Worm (Caenorhabditis elegans): ENCODE data around the gene C16C8.4.
"Not testable (repeated sequence)": the region's sequence is repeated elsewhere in the genome, so short reads cannot be mapped to it uniquely, and the experiment has no call there.

The C16C8.4 gene

DNA sequence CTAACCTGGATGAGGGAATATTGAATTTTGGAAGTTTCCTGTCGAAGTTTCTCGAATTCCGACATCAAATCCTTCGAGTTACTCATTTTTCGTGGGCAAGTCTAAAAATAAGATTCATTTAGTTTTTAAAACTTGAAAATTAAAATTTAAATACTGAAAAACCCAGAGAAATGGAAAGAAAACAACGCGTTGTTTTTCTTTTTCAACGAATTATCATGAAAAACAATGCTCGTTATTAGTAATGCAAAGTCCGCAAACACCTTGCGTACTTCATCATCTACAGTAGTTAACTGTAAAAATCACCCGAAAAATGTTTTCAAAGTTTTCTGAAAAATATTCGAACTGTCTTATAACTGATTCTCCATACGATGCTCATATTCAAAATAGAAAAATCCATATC is at the start of gene C16C8.4:
TSS of gene C16C8.4 (minus strand) at position 101 of the 400 bp plus-strand sequence.
- TF ChIP-seq tbx-2 (tag; optimal IDR thresholded peaks at IDR 0.05) (no peak), ceh-45 (GFP tag; IDR thresholded peaks at IDR 0.05) (no peak), fkh-6 (tag; optimal IDR thresholded peaks at IDR 0.05) (no peak), zip-5 (tag; optimal IDR thresholded peaks at IDR 0.05) (no peak), fax-1 (tag; optimal IDR thresholded peaks at IDR 0.05) (no peak), npax-4 (tag; optimal IDR thresholded peaks at IDR 0.05) (no peak), C38D4.7 (GFP tag; optimal IDR thresholded peaks at IDR 0.05) (no peak), ceh-19 (GFP tag; optimal IDR thresholded peaks at IDR 0.05) (no peak), hlh-30 (tag; optimal IDR thresholded peaks at IDR 0.05; ENCODE audit: insufficient read depth) (no peak), madf-2 (tag; optimal IDR thresholded peaks at IDR 0.05) (no peak), hlh-13 (GFP tag; optimal IDR thresholded peaks at IDR 0.05) (no peak), dve-1 (tag; optimal IDR thresholded peaks at IDR 0.05) (no peak), ceh-31 (tag; optimal IDR thresholded peaks at IDR 0.05) (no peak), unc-86 (tag; optimal IDR thresholded peaks at IDR 0.05) (no peak), lin-11 (tag; optimal IDR thresholded peaks at IDR 0.05) (no peak), ceh-48 (tag; optimal IDR thresholded peaks at IDR 0.05) (no peak), rnt-1 (tag; optimal IDR thresholded peaks at IDR 0.05) (no peak), dmd-4 (tag; optimal IDR thresholded peaks at IDR 0.05; ENCODE audit: borderline replicate concordance) (no peak)

DNA sequence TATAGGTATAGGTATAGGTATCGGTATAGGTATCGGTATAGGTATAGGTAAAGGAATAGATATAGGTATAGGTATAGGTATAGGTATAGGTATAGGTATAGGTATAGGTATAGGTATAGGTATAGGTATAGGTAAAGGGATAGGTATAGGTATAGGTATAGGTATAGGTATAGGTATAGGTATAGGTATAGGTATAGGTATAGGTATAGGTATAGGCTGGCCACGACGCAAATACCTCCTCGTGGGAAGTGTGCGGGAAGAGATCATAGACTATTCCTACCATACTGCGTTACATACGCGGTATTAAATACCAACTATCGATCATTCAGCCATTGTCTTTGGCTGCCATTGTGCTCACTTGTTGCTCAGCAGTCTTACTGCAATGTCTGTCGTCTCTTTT is 46.6 kb upstream of the C16C8.4 start, which contains the start of gene fbxb-112:
TSS of gene fbxb-112 (plus strand) at position 301 of the 400 bp plus-strand sequence.
- not testable (repeated sequence) for TF ChIP-seq elt-2, lin-11, sox-4 (tag; optimal IDR thresholded peaks at IDR 0.05)

DNA sequence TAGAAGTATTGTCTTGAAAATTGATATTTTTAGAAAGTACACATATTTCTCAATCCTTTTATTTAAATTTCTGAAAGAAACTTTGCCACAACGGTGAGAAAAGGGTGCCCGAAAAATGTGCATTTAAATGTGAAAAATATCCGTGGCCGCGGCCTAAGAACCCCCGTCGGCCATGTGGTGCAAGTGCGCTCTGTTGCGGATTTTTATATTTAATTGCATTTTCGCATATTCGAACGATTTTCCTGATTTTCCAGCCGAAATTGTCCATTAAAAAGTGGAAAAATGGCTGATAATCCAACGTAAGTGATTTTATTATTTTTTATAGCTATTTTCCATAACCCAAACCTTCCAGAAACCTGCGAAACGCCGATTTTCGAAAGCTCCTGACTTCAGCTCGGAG is 38.1 kb upstream of the C16C8.4 start, which contains the start of gene smu-2:
TSS of gene smu-2 (plus strand) at position 178 of the 400 bp plus-strand sequence.
- TF ChIP-seq nhr-232 (tag; optimal IDR thresholded peaks at IDR 0.05) (no peak), unc-42 (tag; optimal IDR thresholded peaks at IDR 0.05) (peak; percentile 98), ceh-22 (tag; optimal IDR thresholded peaks at IDR 0.05) (no peak), ama-1 (optimal IDR thresholded peaks at IDR 0.05) (no peak), sdc-2 (tag; optimal IDR thresholded peaks at IDR 0.05) (no peak), pat-9 (tag; optimal IDR thresholded peaks at IDR 0.05) (no peak), pag-3 (tag; optimal IDR thresholded peaks at IDR 0.05; ENCODE audit: borderline replicate concordance) (no peak), npax-4 (tag; optimal IDR thresholded peaks at IDR 0.05) (no peak), pha-2 (tag; optimal IDR thresholded peaks at IDR 0.05) (no peak), ets-4 (tag; optimal IDR thresholded peaks at IDR 0.05) (peak; percentile 86), elt-2 (tag; optimal IDR thresholded peaks at IDR 0.05) (peak; percentile 72), K09A11.1 (tag; optimal IDR thresholded peaks at IDR 0.05; ENCODE audit: insufficient read depth) (no peak), rnt-1 (tag; optimal IDR thresholded peaks at IDR 0.05) (peak; percentile 35), sox-4 (tag; optimal IDR thresholded peaks at IDR 0.05) (no peak), mec-3 (tag; optimal IDR thresholded peaks at IDR 0.05; ENCODE audit: borderline replicate concordance) (peak; percentile 73), ceh-48 (tag; optimal IDR thresholded peaks at IDR 0.05) (peak; percentile 7), nfya-1 (tag; optimal IDR thresholded peaks at IDR 0.05) (peak; percentile 33), sox-2 (GFP tag; IDR thresholded peaks at IDR 0.05) (no peak), elt-4 (tag; optimal IDR thresholded peaks at IDR 0.05) (no peak), hlh-30 (tag; optimal IDR thresholded peaks at IDR 0.05; ENCODE audit: insufficient read depth) (no peak), hlh-6 (tag; optimal IDR thresholded peaks at IDR 0.05) (no peak), dve-1 (tag; optimal IDR thresholded peaks at IDR 0.05) (no peak), ceh-45 (GFP tag; IDR thresholded peaks at IDR 0.05) (peak; percentile 50; the same call in 1 of the 2 replicates), Y22D7AL.16 (tag; optimal IDR thresholded peaks at IDR 0.05) (no peak), nhr-11 (tag; optimal IDR thresholded peaks at IDR 0.05) (no peak), ttx-3 (tag; optimal IDR thresholded peaks at IDR 0.05) (peak; percentile 41), pqm-1 (tag; optimal IDR thresholded peaks at IDR 0.05) (peak; percentile 52), fax-1 (tag; optimal IDR thresholded peaks at IDR 0.05) (peak; percentile 31), ceh-19 (GFP tag; optimal IDR thresholded peaks at IDR 0.05) (no peak), F13H6.1 (tag; optimal IDR thresholded peaks at IDR 0.05) (no peak), ceh-30 (tag; optimal IDR thresholded peaks at IDR 0.05) (no peak), C08G9.2 (tag; optimal IDR thresholded peaks at IDR 0.05) (peak; percentile 91), ceh-34 (tag; optimal IDR thresholded peaks at IDR 0.05) (peak; percentile 46), unc-3 (GFP tag; conservative IDR thresholded peaks at IDR 0.05) (0 out of 2 replicates have a peak, but pooled peaks have one; percentile 9), unc-3 (tag; optimal IDR thresholded peaks at IDR 0.05) (no peak), ztf-16 (tag; optimal IDR thresholded peaks at IDR 0.05) (no peak), ceh-24 (tag; optimal IDR thresholded peaks at IDR 0.05) (no peak), hlh-13 (GFP tag; optimal IDR thresholded peaks at IDR 0.05) (no peak), ceh-2 (tag; optimal IDR thresholded peaks at IDR 0.05) (peak; percentile 92)

Measured in whole organism, late embryonic.